Worm (Caenorhabditis elegans) whole organism, L4 larva: ENCODE results near the gene Y41G9A.6.
A peak's percentile ranks its signal among the peaks of the same experiment; 100 is the strongest.

ENCODE experiments used
- D1046.2 ChIP-seq: fragments of 200-800 bp; sonication (Bioruptor generic); IDR thresholded peaks from 2 replicates; pipeline ENCODE4 v1.3.6; 2022; ENCODE audit warnings: missing genetic modification characterization, missing compliant biosample characterization
- T26A8.4 ChIP-seq: fragments of 200-800 bp; sonication (Bioruptor generic); IDR thresholded peaks from 2 replicates; pipeline ENCODE4 v1.3.6; 2022; ENCODE audit warnings: missing genetic modification characterization, missing compliant biosample characterization
- Y48G9A.11 ChIP-seq: fragments of 200-800 bp; sonication (Bioruptor generic); IDR thresholded peaks from 2 replicates; pipeline ENCODE4 v1.3.6; 2022; ENCODE audit warnings: missing genetic modification reagents, missing genetic modification characterization, missing compliant biosample characterization
- ZK546.5 ChIP-seq, 2 experiments: sonication (generic microtip); optimal IDR thresholded peaks; 2 replicates each; lab custom pipeline; 2017; ENCODE audit warnings: missing biosample characterization in 2 of 2, missing genetic modification characterization in 2 of 2
- aha-1 ChIP-seq: fragments of 150-350 bp; peaks from one replicate; lab custom pipeline; 2014; ENCODE audit warnings: missing biosample characterization, missing genetic modification characterization
- ceh-82 ChIP-seq: sonication (generic microtip); optimal IDR thresholded peaks from 2 replicates; lab custom pipeline; 2017; ENCODE audit warnings: missing biosample characterization, missing genetic modification characterization
- daf-12 ChIP-seq: fragments of 150-350 bp; optimal IDR thresholded peaks from 2 replicates; lab custom pipeline; 2014; ENCODE audit warnings: missing biosample characterization, missing genetic modification reagents, missing genetic modification characterization
- daf-16 ChIP-seq, 3 experiments: sonication (generic microtip); optimal IDR thresholded peaks; 2 replicates each; lab custom pipeline; 2016 to 2017; ENCODE audit warnings: missing genetic modification characterization in 3 of 3, missing genetic modification reagents in 3 of 3, mild to moderate bottlenecking in 2 of 3, missing compliant biosample characterization in 2 of 3, missing biosample characterization in 1 of 3, moderate library complexity in 1 of 3
- dmd-9 ChIP-seq: fragments of 200-800 bp; sonication (Bioruptor generic); IDR thresholded peaks from 2 replicates; pipeline ENCODE4 v1.3.6; 2022; ENCODE audit warnings: missing genetic modification reagents, missing genetic modification characterization, missing compliant biosample characterization
- egl-43 ChIP-seq: fragments of 200-800 bp; sonication (Bioruptor generic); IDR thresholded peaks from 2 replicates; pipeline ENCODE4 v1.3.6; 2022; ENCODE audit warnings: missing genetic modification reagents, missing genetic modification characterization, missing compliant biosample characterization
- hlh-30 ChIP-seq: sonication (generic microtip); optimal IDR thresholded peaks from 2 replicates; lab custom pipeline; 2017; ENCODE audit warnings: antibody characterized with exemption, mild to moderate bottlenecking, missing genetic modification characterization, missing compliant biosample characterization; ENCODE audit not compliant: insufficient read depth
- hmg-1.1 ChIP-seq: fragments of 200-800 bp; sonication (Bioruptor generic); IDR thresholded peaks from 2 replicates; pipeline ENCODE4 v1.3.6; 2022; ENCODE audit warnings: missing genetic modification reagents, missing genetic modification characterization, missing compliant biosample characterization
- jun-1 ChIP-seq: fragments of 150-350 bp; optimal IDR thresholded peaks from 2 replicates; lab custom pipeline; 2014; ENCODE audit warnings: missing biosample characterization, missing genetic modification reagents, missing genetic modification characterization
- lin-13 ChIP-seq: fragments of 150-350 bp; optimal IDR thresholded peaks from 2 replicates; lab custom pipeline; 2014; ENCODE audit warnings: missing biosample characterization, missing genetic modification reagents, missing genetic modification characterization
- lin-29 ChIP-seq: fragments of 200-800 bp; sonication (Bioruptor generic); IDR thresholded peaks from 2 replicates; pipeline ENCODE4 v1.3.6; 2022; ENCODE audit warnings: missing genetic modification reagents, missing genetic modification characterization, missing compliant biosample characterization
- lin-38 ChIP-seq: fragments of 200-800 bp; sonication (Bioruptor generic); IDR thresholded peaks from 2 replicates; pipeline ENCODE4 v1.3.6; 2022; ENCODE audit warnings: missing genetic modification reagents, missing genetic modification characterization, missing compliant biosample characterization
- lir-3 ChIP-seq: sonication (generic microtip); optimal IDR thresholded peaks from 2 replicates; lab custom pipeline; 2016; ENCODE audit warnings: mild to moderate bottlenecking, missing genetic modification characterization, missing compliant biosample characterization
- mdl-1 ChIP-seq, 2 experiments: fragments of 150-350 bp in 1 of 2; sonication (generic microtip) in 1 of 2; optimal IDR thresholded peaks; 2 replicates each; lab custom pipeline; 2014 to 2017; ENCODE audit warnings: missing biosample characterization in 2 of 2, missing genetic modification characterization in 2 of 2
- mep-1 ChIP-seq: fragments of 150-350 bp; sonication (generic microtip); optimal IDR thresholded peaks from 3 replicates; lab custom pipeline; 2014; ENCODE audit warnings: missing biosample characterization, missing genetic modification characterization
- nhr-237 ChIP-seq: sonication (generic microtip); optimal IDR thresholded peaks from 2 replicates; lab custom pipeline; 2017; ENCODE audit warnings: missing biosample characterization, missing genetic modification characterization
- nhr-77 ChIP-seq: fragments of 150-350 bp; optimal IDR thresholded peaks from 2 replicates; lab custom pipeline; 2014; ENCODE audit warnings: missing biosample characterization, missing genetic modification characterization
- set-16 ChIP-seq: fragments of 200-800 bp; sonication (Bioruptor generic); IDR thresholded peaks from 2 replicates; pipeline ENCODE4 v1.3.6; 2022; ENCODE audit warnings: missing genetic modification reagents, missing genetic modification characterization, missing compliant biosample characterization
- snpc-1.2 ChIP-seq: fragments of 200-800 bp; sonication (Bioruptor generic); IDR thresholded peaks from 2 replicates; pipeline ENCODE4 v1.3.6; 2022; ENCODE audit warnings: missing genetic modification reagents, missing genetic modification characterization, missing compliant biosample characterization
- snpc-4 ChIP-seq: fragments of 150-350 bp; optimal IDR thresholded peaks from 2 replicates; lab custom pipeline; 2014; ENCODE audit warnings: missing biosample characterization, missing genetic modification characterization
- tra-1 ChIP-seq: fragments of 200-800 bp; sonication (Bioruptor generic); IDR thresholded peaks from 2 replicates; pipeline ENCODE4 v1.3.6; 2022; ENCODE audit warnings: missing genetic modification reagents, missing genetic modification characterization, missing compliant biosample characterization
- unc-62 ChIP-seq, 3 experiments: fragments of 150-350 bp in 1 of 3; sonication (generic microtip); optimal IDR thresholded peaks in 2 of 3; peaks in 1 of 3; 1 replicate in 1 of 3; 2 replicates in 2 of 3; lab custom pipeline; 2014 to 2017; ENCODE audit warnings: missing biosample characterization in 3 of 3, missing genetic modification characterization in 3 of 3, missing genetic modification reagents in 3 of 3, missing genotype in 1 of 3
- zfp-2 ChIP-seq: sonication (generic microtip); optimal IDR thresholded peaks from 2 replicates; lab custom pipeline; 2016; ENCODE audit warnings: mild to moderate bottlenecking, missing genetic modification characterization, missing compliant biosample characterization

Gene Y41G9A.6

ce11 chrX:2960703-2961102 lies 42.9 kb downstream of the Y41G9A.6 start:
- TF ChIP-seq D1046.2 (GFP tag; lab: Robert Waterston, UW) (no peak), nhr-237 (tag; lab: Kevin White, UChicago) (no peak), unc-62 (GFP tag; optimal IDR thresholded peaks at IDR 0.05 in 1 of 2; lab: Kevin White, UChicago) (peak in 1 of 2 experiments; percentile 42), unc-62 (tag; optimal IDR thresholded peaks at IDR 0.05; lab: Kevin White, UChicago) (no peak), snpc-4 (tag; lab: Kevin White, UChicago) (peak; percentile 68), set-16 (GFP tag; lab: Robert Waterston, UW) (peak; percentile 59; the same call in 1 of the 2 replicates), snpc-1.2 (GFP tag; lab: Robert Waterston, UW) (0 out of 2 replicates have a peak, but pooled peaks have one; percentile 22), aha-1 (tag; lab: Kevin White, UChicago) (peak; percentile 91), daf-16 (GFP tag; optimal IDR thresholded peaks at IDR 0.05; lab: Kevin White, UChicago) (peak in 1 of 2 experiments; percentile 10), daf-16 (tag; optimal IDR thresholded peaks at IDR 0.05; lab: Kevin White, UChicago) (no peak), lin-38 (no peak), zfp-2 (tag; lab: Kevin White, UChicago) (no peak), T26A8.4 (GFP tag; lab: Robert Waterston, UW) (no peak), dmd-9 (GFP tag; lab: Robert Waterston, UW) (0 out of 2 replicates have a peak, but pooled peaks have one; percentile 6), mep-1 (tag; lab: Kevin White, UChicago) (no peak), jun-1 (no peak)

ce11 chrX:2957446-2957985 lies 46.1 kb downstream of the Y41G9A.6 start, which contains the start of gene gbb-1:
Gene gbb-1 (plus strand): TSS chrX:2957935.
- TF ChIP-seq lin-38: no peak
- TF ChIP-seq lin-29 (GFP tag; lab: Robert Waterston, UW): no peak
- TF ChIP-seq lin-13 (GFP tag; lab: Kevin White, UChicago): no peak
- no peak for TF ChIP-seq ceh-82
- TF ChIP-seq unc-62 (GFP tag; optimal IDR thresholded peaks at IDR 0.05 in 1 of 2; lab: Kevin White, UChicago): peak in 1 of 2 experiments; percentile 87
- TF ChIP-seq unc-62 (tag; optimal IDR thresholded peaks at IDR 0.05; lab: Kevin White, UChicago): no peak
- no peak for TF ChIP-seq nhr-77 (tag; lab: Kevin White, UChicago)
- no peak for TF ChIP-seq Y48G9A.11 (GFP tag; lab: Robert Waterston, UW)
- no peak for TF ChIP-seq tra-1 (GFP tag; lab: Robert Waterston, UW)
- no peak for TF ChIP-seq ZK546.5 (tag; optimal IDR thresholded peaks at IDR 0.05; lab: Kevin White, UChicago)

- TF ChIP-seq lir-3: no peak
- TF ChIP-seq unc-62 (GFP tag; optimal IDR thresholded peaks at IDR 0.05 in 1 of 2; lab: Kevin White, UChicago): peak in 1 of 2 experiments; percentile 96
- no peak for TF ChIP-seq unc-62 (tag; optimal IDR thresholded peaks at IDR 0.05; lab: Kevin White, UChicago)
- TF ChIP-seq, all 104 proteins: peak for 1
Measured at ce11 chrX:2955628-2956027, 48.0 kb downstream of the Y41G9A.6 start.

ce11 chrX:2953522-2954032 lies 50.0 kb downstream of the Y41G9A.6 start:
- peak; percentile 17; the same call in 1 of the 2 replicates for TF ChIP-seq hmg-1.1
- TF ChIP-seq egl-43: 0 out of 2 replicates have a peak, but pooled peaks have one; percentile 50
- no peak for TF ChIP-seq daf-12 (tag; lab: Kevin White, UChicago)
- 0 out of 2 replicates have a peak, but pooled peaks have one; percentile 10 for TF ChIP-seq set-16 (GFP tag; lab: Robert Waterston, UW)
- TF ChIP-seq hlh-30: no peak
- TF ChIP-seq aha-1 (tag; lab: Kevin White, UChicago): peak; percentile 20
- TF ChIP-seq mdl-1 (tag; optimal IDR thresholded peaks at IDR 0.05; lab: Kevin White, UChicago): peak in 1 of 2 experiments; percentile 13
